Fruit fly (Drosophila melanogaster) Kc167 (cell line): Measurements from ENCODE around the gene dsb.

Source experiments
- Sin3A ChIP-seq: fragments of >200 bp; optimal IDR thresholded peaks from 2 replicates; lab custom pipeline; 2018; ENCODE audit warnings: missing external identifiers
- ttk ChIP-seq: sonication (Bioruptor generic); optimal IDR thresholded peaks from 2 replicates; lab custom pipeline; 2017; ENCODE audit warnings: missing external identifiers

DNA sequence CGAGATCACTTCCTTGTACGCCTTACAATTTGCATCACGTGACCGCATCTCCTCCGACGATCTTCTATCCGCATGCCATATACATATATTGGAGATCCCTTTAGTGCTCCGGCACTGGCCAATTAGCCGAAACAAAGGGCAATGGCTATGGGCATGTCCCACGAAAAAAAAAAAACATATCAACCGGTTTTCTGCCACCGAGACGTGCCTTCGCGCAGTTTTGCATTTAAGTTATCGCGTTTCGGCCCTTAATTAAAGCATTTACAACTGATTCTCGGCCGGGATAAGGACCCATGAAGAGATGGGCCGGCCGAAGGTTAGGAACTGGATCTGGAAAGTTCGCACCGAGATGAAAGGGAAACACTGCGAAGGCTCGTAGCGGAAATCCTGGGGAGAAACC lies 10.4 kb downstream of the dsb start:
- TF ChIP-seq Sin3A (lab: Kevin White, UChicago) (no peak), ttk (lab: Kevin White, UChicago) (no peak)
